Worm (Caenorhabditis elegans) whole organism, L3 larva: ENCODE measurements around the gene twk-25.

ENCODE experiments used
- ceh-16 ChIP-seq: sonication (generic microtip); optimal IDR thresholded peaks from 2 replicates; lab custom pipeline; 2017; ENCODE audit warnings: missing biosample characterization, missing genetic modification characterization
- ceh-28 ChIP-seq: fragments of 150-350 bp; optimal IDR thresholded peaks from 2 replicates; lab custom pipeline; 2014; ENCODE audit warnings: missing biosample characterization, missing genetic modification reagents, missing genetic modification characterization
- ceh-82 ChIP-seq: fragments of 150-350 bp; optimal IDR thresholded peaks from 2 replicates; lab custom pipeline; 2014; ENCODE audit warnings: missing biosample characterization, missing genetic modification characterization
- fkh-2 ChIP-seq: fragments of 150-350 bp; optimal IDR thresholded peaks from 2 replicates; lab custom pipeline; 2014; ENCODE audit warnings: missing biosample characterization, missing genetic modification reagents, missing genetic modification characterization
- nhr-237 ChIP-seq: fragments of 150-350 bp; optimal IDR thresholded peaks from 2 replicates; lab custom pipeline; 2014; ENCODE audit warnings: missing biosample characterization, missing genetic modification characterization
- nhr-76 ChIP-seq: fragments of 150-350 bp; sonication (generic microtip); optimal IDR thresholded peaks from 5 replicates; lab custom pipeline; 2014; ENCODE audit warnings: missing biosample characterization, missing genetic modification characterization
- unc-62 ChIP-seq: fragments of 150-350 bp; sonication (generic microtip); optimal IDR thresholded peaks from 4 replicates; lab custom pipeline; 2014; ENCODE audit warnings: missing biosample characterization, missing genetic modification reagents, missing genetic modification characterization

DNA sequence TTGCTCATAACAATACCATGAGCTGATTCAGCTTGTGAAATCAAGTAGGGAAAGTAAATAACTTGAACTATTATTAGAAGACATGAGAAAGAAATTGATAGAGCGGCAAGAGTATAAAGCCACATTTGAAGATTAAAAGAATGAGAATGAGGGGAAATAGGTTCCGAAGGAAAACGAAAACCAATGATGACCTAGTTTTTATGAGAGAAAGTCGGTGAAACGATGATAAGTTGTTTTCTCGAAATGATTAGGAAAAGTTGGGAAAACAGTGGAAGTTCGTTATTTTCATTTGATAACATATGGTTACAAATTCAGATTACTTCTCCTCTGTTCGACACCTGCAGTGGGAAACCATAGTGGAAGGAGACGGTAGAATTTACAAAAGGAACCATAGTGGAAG is 47.3 kb downstream of the twk-25 start, which contains the start of gene col-128:
- TF ChIP-seq ceh-28 (no peak), nhr-76 (tag; lab: Kevin White, UChicago) (no peak), ceh-16 (tag; lab: Kevin White, UChicago) (no peak), fkh-2 (tag; lab: Kevin White, UChicago) (no peak), unc-62 (GFP tag; lab: Kevin White, UChicago) (no peak), nhr-237 (tag; lab: Kevin White, UChicago) (no peak), ceh-82 (tag; lab: Kevin White, UChicago) (no peak)
